Worm (Caenorhabditis elegans): ENCODE results near the gene Y75B8A.23.
A peak's percentile ranks its signal among the peaks of the same experiment; 100 is the strongest.

Gene Y75B8A.23

ce11 chrIII:12233493-12233892 lies 17.0 kb upstream of the Y75B8A.23 start:
- no peak for TF ChIP-seq pha-2 (tag; optimal IDR thresholded peaks at IDR 0.05)
- TF ChIP-seq odd-2 (tag; optimal IDR thresholded peaks at IDR 0.05): no peak
- no peak for TF ChIP-seq ceh-30 (tag; optimal IDR thresholded peaks at IDR 0.05)
- TF ChIP-seq ttx-3 (tag; optimal IDR thresholded peaks at IDR 0.05): no peak
- no peak for TF ChIP-seq C38D4.7 (GFP tag; optimal IDR thresholded peaks at IDR 0.05)
- no peak for TF ChIP-seq ceh-45 (GFP tag; IDR thresholded peaks at IDR 0.05)
- TF ChIP-seq pha-4 (tag; optimal IDR thresholded peaks at IDR 0.05): no peak
- TF ChIP-seq nhr-232 (tag; optimal IDR thresholded peaks at IDR 0.05): no peak
- TF ChIP-seq elt-2 (tag; optimal IDR thresholded peaks at IDR 0.05): no peak
- TF ChIP-seq lin-11 (tag; optimal IDR thresholded peaks at IDR 0.05): no peak
- TF ChIP-seq sox-4 (tag; optimal IDR thresholded peaks at IDR 0.05): no peak
- no peak for TF ChIP-seq tbx-2 (tag; optimal IDR thresholded peaks at IDR 0.05)
- TF ChIP-seq tbx-7 (tag; optimal IDR thresholded peaks at IDR 0.05): no peak
- TF ChIP-seq madf-2 (tag; optimal IDR thresholded peaks at IDR 0.05): no peak
- no peak for TF ChIP-seq ceh-9 (tag; optimal IDR thresholded peaks at IDR 0.05)
- TF ChIP-seq ama-1 (optimal IDR thresholded peaks at IDR 0.05): no peak
- no peak for TF ChIP-seq dmd-4 (tag; optimal IDR thresholded peaks at IDR 0.05; ENCODE audit: borderline replicate concordance)
- no peak for TF ChIP-seq pax-1 (tag; optimal IDR thresholded peaks at IDR 0.05)

DNA sequence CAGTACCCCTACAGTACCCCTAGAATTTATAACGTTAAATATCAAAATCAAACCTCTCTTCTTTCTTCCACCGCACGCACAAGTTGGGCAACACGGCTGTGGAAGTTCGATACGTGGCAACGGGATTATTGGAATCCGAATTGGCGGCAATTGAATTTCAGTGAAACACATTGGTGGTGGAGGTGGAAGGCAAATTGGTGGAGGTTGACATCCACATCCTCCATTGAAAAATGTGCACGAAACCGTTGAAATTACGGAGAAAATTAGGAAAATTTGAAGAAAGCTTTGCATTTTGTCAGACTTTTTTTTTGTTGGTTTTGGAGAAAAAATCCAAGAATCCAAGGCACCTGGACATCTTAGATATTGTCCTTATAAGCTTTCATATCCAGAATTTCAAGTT lies 15.1 kb upstream of the Y75B8A.23 start:
- TF ChIP-seq pag-3 (tag; optimal IDR thresholded peaks at IDR 0.05; ENCODE audit: borderline replicate concordance) (no peak), ceh-31 (tag; optimal IDR thresholded peaks at IDR 0.05) (no peak), fax-1 (tag; optimal IDR thresholded peaks at IDR 0.05) (no peak), ets-4 (tag; optimal IDR thresholded peaks at IDR 0.05) (no peak), ceh-24 (tag; optimal IDR thresholded peaks at IDR 0.05) (no peak), unc-86 (tag; optimal IDR thresholded peaks at IDR 0.05) (no peak), pros-1 (tag; optimal IDR thresholded peaks at IDR 0.05) (no peak), C08G9.2 (tag; optimal IDR thresholded peaks at IDR 0.05) (no peak), nhr-11 (tag; optimal IDR thresholded peaks at IDR 0.05) (no peak), F13H6.1 (tag; optimal IDR thresholded peaks at IDR 0.05) (no peak)

ce11 chrIII:12235914-12236313 lies 14.5 kb upstream of the Y75B8A.23 start, which contains the start of the genes grl-15 and fbxa-89:
Gene grl-15 (minus strand): TSS chrIII:12236014.
Gene fbxa-89 (plus strand): TSS chrIII:12236184.
- no peak for TF ChIP-seq ets-4 (tag; optimal IDR thresholded peaks at IDR 0.05)
- TF ChIP-seq ceh-48 (tag; optimal IDR thresholded peaks at IDR 0.05): no peak
- no peak for TF ChIP-seq hlh-15 (tag; optimal IDR thresholded peaks at IDR 0.05)

DNA sequence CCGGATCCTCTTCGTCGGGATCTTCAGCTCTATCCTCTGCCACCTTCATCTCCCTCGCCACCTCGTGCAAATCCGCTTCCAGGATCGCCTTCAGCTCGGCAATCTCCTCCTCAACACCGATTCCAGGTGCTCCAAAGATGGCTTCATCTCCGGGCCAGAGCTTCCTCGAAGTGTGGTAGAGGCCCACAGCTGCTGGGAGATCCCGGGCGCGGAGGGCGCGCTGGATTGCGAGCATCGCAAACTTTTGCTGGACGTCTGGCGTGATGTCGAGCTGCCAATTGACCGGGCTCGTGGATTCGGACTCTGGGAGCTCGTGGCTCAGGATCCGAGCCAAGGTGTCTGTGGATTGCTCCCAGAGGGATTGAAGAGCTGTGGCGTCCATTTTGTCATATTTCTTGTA lies 4.9 kb upstream of the Y75B8A.23 start:
- no peak for TF ChIP-seq ceh-31 (tag; optimal IDR thresholded peaks at IDR 0.05)
- TF ChIP-seq lin-11 (tag; optimal IDR thresholded peaks at IDR 0.05): no peak
- peak; percentile 35 for TF ChIP-seq mec-3 (tag; optimal IDR thresholded peaks at IDR 0.05; ENCODE audit: borderline replicate concordance)

DNA sequence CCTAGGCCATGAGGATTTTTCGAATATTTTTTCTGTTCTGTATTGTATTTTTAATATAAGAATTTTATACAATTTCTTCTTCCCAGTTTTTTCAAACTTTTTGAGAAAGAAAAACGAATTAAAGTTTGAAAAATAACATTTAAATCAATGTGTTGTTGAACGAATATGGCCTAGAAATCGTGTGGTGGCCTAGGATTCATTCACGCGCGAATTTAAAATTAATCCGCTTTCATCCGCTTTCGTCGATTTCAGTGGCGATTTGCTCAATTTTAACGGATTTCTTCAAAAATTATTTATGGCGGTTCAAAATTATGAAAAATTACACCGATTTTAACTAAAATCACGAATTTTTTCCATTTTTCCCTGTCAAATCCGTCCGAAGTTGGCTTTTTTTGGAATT lies 3.1 kb upstream of the Y75B8A.23 start:
- TF ChIP-seq dve-1 (tag; optimal IDR thresholded peaks at IDR 0.05): no peak

DNA sequence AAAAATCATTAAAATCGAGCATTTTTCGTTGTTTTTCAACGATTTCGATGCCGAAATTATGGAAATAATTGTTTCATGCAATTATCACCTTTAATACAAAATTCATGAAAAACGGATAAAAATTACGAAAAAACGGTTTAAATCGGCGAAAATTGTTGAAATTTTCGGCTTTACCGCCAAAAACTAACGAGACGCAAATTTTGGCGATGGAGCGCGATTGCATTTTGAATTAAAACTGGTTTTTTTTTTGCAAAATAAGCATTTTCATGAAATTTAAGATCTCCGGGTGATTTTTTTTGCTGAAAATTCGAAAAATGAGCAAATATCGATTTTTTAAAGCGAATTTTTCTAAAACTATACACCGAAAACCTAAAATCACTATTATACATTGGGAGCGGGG lies 718 bp downstream of the Y75B8A.23 start:
- TF ChIP-seq pqm-1 (tag; optimal IDR thresholded peaks at IDR 0.05): no peak
- no peak for TF ChIP-seq pha-2 (tag; optimal IDR thresholded peaks at IDR 0.05)
- no peak for TF ChIP-seq dmd-4 (tag; optimal IDR thresholded peaks at IDR 0.05; ENCODE audit: borderline replicate concordance)
- no peak for TF ChIP-seq dve-1 (tag; optimal IDR thresholded peaks at IDR 0.05)
- no peak for TF ChIP-seq sox-4 (tag; optimal IDR thresholded peaks at IDR 0.05)
- no peak for TF ChIP-seq nhr-11 (tag; optimal IDR thresholded peaks at IDR 0.05)
- no peak for TF ChIP-seq C38D4.7 (GFP tag; optimal IDR thresholded peaks at IDR 0.05)
- TF ChIP-seq eyg-1 (tag; optimal IDR thresholded peaks at IDR 0.05): no peak
- no peak for TF ChIP-seq elt-4 (tag; optimal IDR thresholded peaks at IDR 0.05)

Data from whole organism, late embryonic.